Fruit fly (Drosophila melanogaster): Measurements from ENCODE around the gene CG31253.

The CG31253 gene

DNA sequence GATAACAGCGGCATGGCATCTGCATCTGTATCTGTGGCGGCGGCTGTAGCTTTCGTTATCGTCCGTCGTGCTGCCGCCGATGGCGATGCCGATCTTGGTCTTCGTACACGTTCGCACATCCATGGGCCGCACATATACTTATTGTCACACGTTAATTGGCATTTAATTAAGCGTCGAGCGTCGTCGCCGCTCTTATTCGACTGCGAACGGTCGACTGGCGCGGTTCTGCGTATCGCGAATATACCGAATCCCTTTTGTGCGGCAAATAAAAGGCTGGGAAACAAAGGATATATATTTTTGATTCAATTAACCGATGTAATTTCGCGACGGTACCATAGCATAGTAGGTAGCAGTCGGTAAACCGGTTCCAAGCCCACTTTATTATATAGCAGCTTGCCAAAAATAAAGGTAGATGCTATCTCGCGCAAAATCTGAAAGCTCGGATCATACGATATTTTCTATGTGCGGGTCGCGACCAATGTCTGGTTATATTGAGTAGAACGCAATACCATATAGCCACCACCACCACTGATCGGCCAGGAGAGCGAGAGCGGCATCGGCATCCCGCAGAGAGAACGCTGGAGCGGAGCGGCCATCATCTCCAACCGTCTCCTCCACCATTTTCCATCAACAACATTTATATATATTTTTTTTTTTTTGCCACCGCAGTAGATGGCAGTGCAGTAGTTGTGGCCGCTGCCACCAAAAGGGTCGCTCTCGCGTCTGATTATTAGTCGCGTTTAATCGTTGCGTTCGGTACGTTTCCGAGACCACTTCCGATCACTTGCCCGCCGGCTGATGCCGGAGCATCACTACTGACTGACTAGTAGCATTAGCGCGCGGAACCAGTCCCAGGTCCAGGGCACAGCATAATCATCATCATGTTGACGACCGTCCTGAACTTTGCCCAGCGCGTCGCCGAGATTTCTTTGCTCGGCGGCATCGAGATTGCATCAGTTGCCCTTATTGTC is 35.1 kb downstream of the CG31253 start, which contains the start of gene mino (continued):
- TF ChIP-seq CG13287 (GFP tag; IDR thresholded peaks at IDR 0.05; ENCODE audit: partially characterized antibody) (0 out of 2 replicates have a peak, but pooled peaks have one; percentile 19), CG2678 (tag; optimal IDR thresholded peaks at IDR 0.05) (peak; percentile 28), sug (tag; optimal IDR thresholded peaks at IDR 0.05) (peak; percentile 70), CG10431 (GFP tag; optimal IDR thresholded peaks at IDR 0.05) (no peak), CG2116 (GFP tag; optimal IDR thresholded peaks at IDR 0.05) (no peak), gcm (GFP tag; optimal IDR thresholded peaks at IDR 0.05) (no peak), CG4730 (GFP tag; IDR thresholded peaks at IDR 0.05) (no peak), insv (GFP tag; optimal IDR thresholded peaks at IDR 0.05) (no peak), chinmo (GFP tag; IDR thresholded peaks at IDR 0.05; ENCODE audit: partially characterized antibody) (peak; percentile 73; the same call in 3 of the 4 replicates), kni (GFP tag; optimal IDR thresholded peaks at IDR 0.05) (no peak), Trl (optimal IDR thresholded peaks at IDR 0.05) (peak in 1 of 2 experiments; percentile 62), Trl (GFP tag; optimal IDR thresholded peaks at IDR 0.05) (no peak), CG11398 (GFP tag; optimal IDR thresholded peaks at IDR 0.05) (no peak), lilli (GFP tag; optimal IDR thresholded peaks at IDR 0.05) (no peak), CG7987 (GFP tag; optimal IDR thresholded peaks at IDR 0.05) (peak; percentile 67), Rfx (GFP tag; IDR thresholded peaks at IDR 0.05) (0 out of 2 replicates have a peak, but pooled peaks have one; percentile 4), CG34422 (GFP tag; IDR thresholded peaks at IDR 0.05) (peak; percentile 21; the same call in 1 of the 3 replicates), CG6175 (GFP tag; IDR thresholded peaks at IDR 0.05) (0 out of 3 replicates have a peak, but pooled peaks have one; percentile 50), ase (GFP tag; IDR thresholded peaks at IDR 0.05) (no peak), dpn (GFP tag; optimal IDR thresholded peaks at IDR 0.05) (no peak), lab (GFP tag; optimal IDR thresholded peaks at IDR 0.05) (peak; percentile 21), CG13624 (GFP tag; optimal IDR thresholded peaks at IDR 0.05) (peak; percentile 57), sqz (GFP tag; optimal IDR thresholded peaks at IDR 0.05) (peak; percentile 22), knrl (GFP tag; IDR thresholded peaks at IDR 0.05; ENCODE audit: partially characterized antibody) (0 out of 3 replicates have a peak, but pooled peaks have one; percentile 11), Sry-β (GFP tag; optimal IDR thresholded peaks at IDR 0.05) (no peak), CG15514 (GFP tag; optimal IDR thresholded peaks at IDR 0.05) (peak; percentile 68), repo (GFP tag; optimal IDR thresholded peaks at IDR 0.05) (no peak), CG12744 (GFP tag; optimal IDR thresholded peaks at IDR 0.05) (no peak), Fer2 (tag; optimal IDR thresholded peaks at IDR 0.05) (no peak), CoRest (tag; optimal IDR thresholded peaks at IDR 0.05) (no peak), CG43689 (GFP tag; IDR thresholded peaks at IDR 0.05) (0 out of 2 replicates have a peak, but pooled peaks have one; percentile 6), mirr (GFP tag; optimal IDR thresholded peaks at IDR 0.05) (peak; percentile 15), CG18599 (GFP tag; optimal IDR thresholded peaks at IDR 0.05) (peak; percentile 7), CG10543 (GFP tag; optimal IDR thresholded peaks at IDR 0.05) (peak; percentile 83), gro (GFP tag; optimal IDR thresholded peaks at IDR 0.05) (peak; percentile 11), Deaf1 (tag; optimal IDR thresholded peaks at IDR 0.05) (peak; percentile 93), CG6765 (GFP tag; optimal IDR thresholded peaks at IDR 0.05) (peak; percentile 38), mld (GFP tag; IDR thresholded peaks at IDR 0.05; ENCODE audit: partially characterized antibody) (no peak), CG13775 (GFP tag; optimal IDR thresholded peaks at IDR 0.05) (peak; percentile 20), CG11085 (GFP tag; IDR thresholded peaks at IDR 0.05) (0 out of 2 replicates have a peak, but pooled peaks have one; percentile 9), zen (tag; optimal IDR thresholded peaks at IDR 0.05) (peak; percentile 44), exex (tag; optimal IDR thresholded peaks at IDR 0.05) (peak; percentile 92), CG2199 (GFP tag; IDR thresholded peaks at IDR 0.05) (0 out of 3 replicates have a peak, but pooled peaks have one; percentile 40), C15 (GFP tag; IDR thresholded peaks at IDR 0.05) (no peak), wdn (GFP tag; IDR thresholded peaks at IDR 0.05) (no peak), jigr1 (GFP tag; IDR thresholded peaks at IDR 0.05) (no peak), cad (GFP tag; optimal IDR thresholded peaks at IDR 0.05) (no peak)
